Worm (Caenorhabditis elegans) whole organism, L3 larva: Measurements from ENCODE around the gene D1086.19.

ENCODE experiments used
- jun-1 ChIP-seq: fragments of 150-350 bp; optimal IDR thresholded peaks from 2 replicates; lab custom pipeline; 2014; ENCODE audit warnings: missing biosample characterization, missing genetic modification reagents, missing genetic modification characterization
- unc-39 ChIP-seq: sonication (generic microtip); optimal IDR thresholded peaks from 4 replicates; lab custom pipeline; 2017; ENCODE audit warnings: missing biosample characterization, missing genetic modification characterization

DNA sequence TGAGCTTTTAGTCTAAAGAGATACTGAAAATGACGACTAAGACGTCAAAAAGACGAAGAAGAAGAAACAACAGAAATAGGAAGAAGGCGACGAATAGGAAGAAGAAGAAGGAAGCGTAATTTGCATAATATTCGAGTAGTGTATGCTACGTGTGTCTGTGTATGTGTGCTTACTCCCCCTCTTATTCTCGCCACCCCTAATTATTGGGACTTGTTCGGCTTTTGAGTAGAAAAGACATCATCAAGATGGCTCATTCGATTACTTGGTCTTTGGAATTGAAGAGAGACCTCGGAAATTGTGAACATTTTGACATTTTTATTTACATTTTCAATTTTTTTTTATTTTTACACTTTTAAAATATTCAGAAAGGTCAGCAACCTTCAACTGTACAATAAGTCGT, 42.1 kb downstream of the D1086.19 start:
- TF ChIP-seq unc-39 (no peak), jun-1 (tag; lab: Kevin White, UChicago) (no peak)
